Worm (Caenorhabditis elegans): ENCODE measurements around the gene ztf-13.

ce11 chrX:3063274-3063673 is 38.7 kb downstream of the ztf-13 start, which contains the start of gene ceh-30:
- TF ChIP-seq lin-14 (GFP tag; optimal IDR thresholded peaks at IDR 0.05) (no peak), nhr-12 (tag; optimal IDR thresholded peaks at IDR 0.05) (no peak), nhr-11 (tag; optimal IDR thresholded peaks at IDR 0.05) (no peak), aly-2 (tag; optimal IDR thresholded peaks at IDR 0.05) (no peak), fkh-10 (GFP tag; optimal IDR thresholded peaks at IDR 0.05) (no peak), nhr-28 (tag; optimal IDR thresholded peaks at IDR 0.05) (no peak), mef-2 (tag; optimal IDR thresholded peaks at IDR 0.05) (no peak)
